Fruit fly (Drosophila melanogaster) whole organism, prepupa: ENCODE measurements around the gene CG1394.

Experiments used
- Blimp-1 ChIP-seq: fragments of 200-800 bp; sonication (Bioruptor generic); optimal IDR thresholded peaks from 3 replicates; lab custom pipeline; 2017; ENCODE audit warnings: missing biosample characterization, missing genetic modification characterization, mild to moderate bottlenecking, moderate library complexity, missing genetic modification reagents
- CG10631 ChIP-seq: fragments of 200-800 bp; sonication (Bioruptor generic); optimal IDR thresholded peaks from 2 replicates; lab custom pipeline; 2016; ENCODE audit warnings: missing biosample characterization, missing genetic modification characterization
- CG10669 ChIP-seq: fragments of 200-800 bp; sonication (Bioruptor generic); optimal IDR thresholded peaks from 3 replicates; lab custom pipeline; 2018; ENCODE audit warnings: missing biosample characterization, mild to moderate bottlenecking, missing genetic modification characterization, moderate library complexity
- CG11294 ChIP-seq: fragments of 200-800 bp; sonication (Bioruptor generic); IDR thresholded peaks from 2 replicates; pipeline ENCODE4 v1.3.6; 2022; ENCODE audit warnings: missing biosample characterization, missing genetic modification characterization
- CG11762 ChIP-seq: fragments of 200-800 bp; sonication (Bioruptor generic); optimal IDR thresholded peaks from 3 replicates; lab custom pipeline; 2016; ENCODE audit warnings: missing biosample characterization, missing genetic modification characterization; ENCODE audit not compliant: insufficient read depth
- CG11902 ChIP-seq: fragments of 200-800 bp; sonication (Bioruptor generic); optimal IDR thresholded peaks from 3 replicates; lab custom pipeline; 2016; ENCODE audit warnings: missing biosample characterization, missing genetic modification characterization
- CG15336 ChIP-seq: fragments of 200-800 bp; sonication (Bioruptor generic); IDR thresholded peaks from 2 replicates; pipeline ENCODE4 v1.3.6; 2022; ENCODE audit warnings: missing biosample characterization, missing genetic modification characterization
- CG1621 ChIP-seq: fragments of 200-800 bp; sonication (Bioruptor generic); optimal IDR thresholded peaks from 3 replicates; lab custom pipeline; 2018; ENCODE audit warnings: missing biosample characterization, mild to moderate bottlenecking, missing genetic modification characterization
- CG31627 ChIP-seq: fragments of 200-800 bp; sonication (Bioruptor generic); optimal IDR thresholded peaks from 3 replicates; lab custom pipeline; 2016; ENCODE audit warnings: missing biosample characterization, missing genetic modification characterization
- CG32006 ChIP-seq: fragments of 200-800 bp; sonication (Bioruptor generic); optimal IDR thresholded peaks from 3 replicates; lab custom pipeline; 2017; ENCODE audit warnings: missing biosample characterization, mild to moderate bottlenecking, missing genetic modification characterization
- CG34406 ChIP-seq: fragments of 200-800 bp; sonication (Bioruptor generic); optimal IDR thresholded peaks from 3 replicates; lab custom pipeline; 2016; ENCODE audit warnings: missing biosample characterization, missing genetic modification characterization
- CG3919 ChIP-seq: fragments of 200-800 bp; sonication (Bioruptor generic); optimal IDR thresholded peaks from 3 replicates; lab custom pipeline; 2016; ENCODE audit warnings: missing biosample characterization, missing genetic modification characterization
- CG4318 ChIP-seq: fragments of 200-800 bp; sonication (Bioruptor generic); optimal IDR thresholded peaks from 3 replicates; lab custom pipeline; 2017; ENCODE audit warnings: missing biosample characterization, mild to moderate bottlenecking, missing genetic modification characterization
- CG6163 ChIP-seq: fragments of 200-800 bp; sonication (Bioruptor generic); IDR thresholded peaks from 3 replicates; pipeline ENCODE4 v1.3.6; 2022; ENCODE audit warnings: missing biosample characterization, missing genetic modification characterization
- CG6276 ChIP-seq: fragments of 200-800 bp; sonication (Bioruptor generic); optimal IDR thresholded peaks from 2 replicates; lab custom pipeline; 2017; ENCODE audit warnings: missing biosample characterization, mild to moderate bottlenecking, missing genetic modification characterization
- CG6792 ChIP-seq: fragments of 200-800 bp; sonication (Bioruptor generic); optimal IDR thresholded peaks from 3 replicates; lab custom pipeline; 2016; ENCODE audit warnings: missing biosample characterization, missing genetic modification characterization
- CG6808 ChIP-seq: fragments of 200-800 bp; sonication (Bioruptor generic); optimal IDR thresholded peaks from 3 replicates; lab custom pipeline; 2017; ENCODE audit warnings: missing biosample characterization, missing genetic modification characterization, mild to moderate bottlenecking, moderate library complexity, missing genetic modification reagents
- CG6854 ChIP-seq: fragments of 200-800 bp; sonication (Bioruptor generic); optimal IDR thresholded peaks from 2 replicates; lab custom pipeline; 2017; ENCODE audit warnings: missing biosample characterization, mild to moderate bottlenecking, missing genetic modification characterization
- CG7368 ChIP-seq: fragments of 200-800 bp; sonication (Bioruptor generic); optimal IDR thresholded peaks from 3 replicates; lab custom pipeline; 2016; ENCODE audit warnings: missing biosample characterization, missing genetic modification characterization
- CG8119 ChIP-seq: fragments of 200-800 bp; sonication (Bioruptor generic); IDR thresholded peaks from 3 replicates; pipeline ENCODE4 v1.3.6; 2022; ENCODE audit warnings: missing biosample characterization, missing genetic modification characterization
- CG8319 ChIP-seq: fragments of 200-800 bp; sonication (Bioruptor generic); optimal IDR thresholded peaks from 3 replicates; lab custom pipeline; 2016; ENCODE audit warnings: missing biosample characterization, missing genetic modification characterization
- CG8632 ChIP-seq: fragments of 200-800 bp; sonication (Bioruptor generic); optimal IDR thresholded peaks from 3 replicates; lab custom pipeline; 2016; ENCODE audit warnings: missing biosample characterization, missing genetic modification characterization
- CG9139 ChIP-seq: fragments of 200-800 bp; sonication (Bioruptor generic); optimal IDR thresholded peaks from 3 replicates; lab custom pipeline; 2017; ENCODE audit warnings: missing biosample characterization, mild to moderate bottlenecking, missing genetic modification characterization
- Eip75B ChIP-seq: fragments of 200-800 bp; sonication (Bioruptor generic); optimal IDR thresholded peaks from 3 replicates; lab custom pipeline; 2016; ENCODE audit warnings: missing biosample characterization, missing genetic modification characterization
- Eip78C ChIP-seq: fragments of 200-800 bp; sonication (Bioruptor generic); peaks from one replicate; lab custom pipeline; 2016; ENCODE audit warnings: missing biosample characterization, missing genetic modification characterization
- Eip93F ChIP-seq: fragments of 200-800 bp; sonication (Bioruptor generic); optimal IDR thresholded peaks from 2 replicates; lab custom pipeline; 2016; ENCODE audit warnings: missing biosample characterization, mild to moderate bottlenecking, missing genetic modification characterization
- Ets21C ChIP-seq: fragments of 200-800 bp; sonication (Bioruptor generic); optimal IDR thresholded peaks from 3 replicates; lab custom pipeline; 2016; ENCODE audit warnings: missing biosample characterization, missing genetic modification characterization
- Ets96B ChIP-seq: fragments of 200-800 bp; optimal IDR thresholded peaks from 2 replicates; lab custom pipeline; 2019; ENCODE audit warnings: missing biosample characterization, mild to moderate bottlenecking, missing genetic modification characterization, moderate library complexity
- Gug ChIP-seq: fragments of 200-800 bp; sonication (Bioruptor generic); IDR thresholded peaks from 2 replicates; pipeline ENCODE4 v1.3.6; 2022; ENCODE audit warnings: missing biosample characterization, missing genetic modification characterization
- Hr39 ChIP-seq: fragments of 200-800 bp; sonication (Bioruptor generic); optimal IDR thresholded peaks from 2 replicates; lab custom pipeline; 2016; ENCODE audit warnings: missing biosample characterization, missing genetic modification characterization
- Lpt ChIP-seq: fragments of 200-800 bp; sonication (Bioruptor generic); optimal IDR thresholded peaks from 3 replicates; lab custom pipeline; 2016; ENCODE audit warnings: missing biosample characterization, missing genetic modification characterization
- Met ChIP-seq: fragments of 200-800 bp; sonication (Bioruptor generic); optimal IDR thresholded peaks from 3 replicates; lab custom pipeline; 2016; ENCODE audit warnings: missing biosample characterization, missing genetic modification characterization
- OdsH ChIP-seq: fragments of 200-800 bp; sonication (Bioruptor generic); optimal IDR thresholded peaks from 3 replicates; lab custom pipeline; 2016; ENCODE audit warnings: missing biosample characterization, missing genetic modification characterization
- Smox ChIP-seq: fragments of 200-800 bp; sonication (Bioruptor generic); optimal IDR thresholded peaks from 3 replicates; lab custom pipeline; 2016; ENCODE audit warnings: missing biosample characterization, missing genetic modification characterization
- Sox102F ChIP-seq: fragments of 200-800 bp; sonication (Bioruptor generic); optimal IDR thresholded peaks from 2 replicates; lab custom pipeline; 2016; ENCODE audit warnings: missing biosample characterization, mild to moderate bottlenecking, missing genetic modification characterization
- Sox14 ChIP-seq: fragments of 200-800 bp; sonication (Bioruptor generic); optimal IDR thresholded peaks from 3 replicates; lab custom pipeline; 2016; ENCODE audit warnings: missing biosample characterization, missing genetic modification characterization
- Sox15 ChIP-seq: fragments of 200-800 bp; sonication (Bioruptor generic); optimal IDR thresholded peaks from 3 replicates; lab custom pipeline; 2016; ENCODE audit warnings: missing biosample characterization, missing genetic modification characterization
- achi ChIP-seq: fragments of 200-800 bp; sonication (Bioruptor generic); optimal IDR thresholded peaks from 3 replicates; lab custom pipeline; 2016; ENCODE audit warnings: missing biosample characterization, missing genetic modification characterization
- cyc ChIP-seq: fragments of 200-800 bp; sonication (Bioruptor generic); optimal IDR thresholded peaks from 3 replicates; lab custom pipeline; 2016; ENCODE audit warnings: missing biosample characterization, missing genetic modification characterization
- dac ChIP-seq: fragments of 200-800 bp; sonication (Bioruptor generic); optimal IDR thresholded peaks from 2 replicates; lab custom pipeline; 2017; ENCODE audit warnings: missing biosample characterization, mild to moderate bottlenecking, missing genetic modification characterization
- dsx ChIP-seq: fragments of 200-800 bp; optimal IDR thresholded peaks from 3 replicates; lab custom pipeline; 2019; ENCODE audit warnings: missing biosample characterization, mild to moderate bottlenecking, missing genetic modification characterization, moderate library complexity; ENCODE audit not compliant: poor library complexity, severe bottlenecking
- eg ChIP-seq: fragments of 200-800 bp; sonication (Bioruptor generic); IDR thresholded peaks from 3 replicates; pipeline ENCODE4 v1.3.6; 2022; ENCODE audit warnings: missing biosample characterization, missing genetic modification characterization
- esn ChIP-seq: fragments of 200-800 bp; sonication (Bioruptor generic); optimal IDR thresholded peaks from 2 replicates; lab custom pipeline; 2016; ENCODE audit warnings: missing biosample characterization, mild to moderate bottlenecking, missing genetic modification characterization, moderate library complexity
- fd59A ChIP-seq: fragments of 200-800 bp; sonication (Bioruptor generic); optimal IDR thresholded peaks from 2 replicates; lab custom pipeline; 2017; ENCODE audit warnings: missing biosample characterization, mild to moderate bottlenecking, missing genetic modification characterization, missing genetic modification reagents
- fd85E ChIP-seq: fragments of 200-800 bp; sonication (Bioruptor generic); optimal IDR thresholded peaks from 3 replicates; lab custom pipeline; 2016; ENCODE audit warnings: missing biosample characterization, missing genetic modification characterization
- lz ChIP-seq: fragments of 200-800 bp; sonication (Bioruptor generic); optimal IDR thresholded peaks from 3 replicates; lab custom pipeline; 2016; ENCODE audit warnings: missing biosample characterization, missing genetic modification characterization
- net ChIP-seq: fragments of 200-800 bp; sonication (Bioruptor generic); optimal IDR thresholded peaks from 3 replicates; lab custom pipeline; 2016; ENCODE audit warnings: missing biosample characterization, missing genetic modification characterization
- salr ChIP-seq, 2 experiments: fragments of 200-800 bp; sonication (Bioruptor generic); optimal IDR thresholded peaks; 3 replicates each; lab custom pipeline; 2016 to 2018; ENCODE audit warnings: missing biosample characterization in 2 of 2, missing genetic modification characterization in 2 of 2, mild to moderate bottlenecking in 1 of 2
- ss ChIP-seq, 2 experiments: fragments of 200-800 bp; sonication (Bioruptor generic); optimal IDR thresholded peaks; 2 replicates in 1 of 2; 3 replicates in 1 of 2; lab custom pipeline; 2017 to 2018; ENCODE audit warnings: mild to moderate bottlenecking in 2 of 2, missing biosample characterization in 2 of 2, missing genetic modification characterization in 2 of 2, moderate library complexity in 1 of 2
- svp ChIP-seq: fragments of 200-800 bp; sonication (Bioruptor generic); peaks from one replicate; lab custom pipeline; 2016; ENCODE audit warnings: missing biosample characterization, missing genetic modification characterization
- topi ChIP-seq: fragments of 200-800 bp; sonication (Bioruptor generic); optimal IDR thresholded peaks from 3 replicates; lab custom pipeline; 2016; ENCODE audit warnings: missing biosample characterization, missing genetic modification characterization
- vri ChIP-seq: fragments of 200-800 bp; sonication (Bioruptor generic); optimal IDR thresholded peaks from 3 replicates; lab custom pipeline; 2016; ENCODE audit warnings: missing biosample characterization, mild to moderate bottlenecking, missing genetic modification characterization

CG1394 gene

dm6 chrX:11146598-11147176 lies 23.8 kb downstream of the CG1394 start:
- TF ChIP-seq Eip75B (GFP tag; lab: Kevin White, UChicago) (peak; percentile 1), Hr39 (GFP tag; lab: Kevin White, UChicago) (peak; percentile 20), CG7368 (GFP tag; lab: Kevin White, UChicago) (peak; percentile 30), CG8319 (GFP tag; lab: Kevin White, UChicago) (no peak), CG15336 (GFP tag; lab: Robert Waterston, UW) (0 out of 2 replicates have a peak, but pooled peaks have one; percentile 14), OdsH (GFP tag; lab: Kevin White, UChicago) (peak; percentile 7), CG11762 (no peak), CG10669 (peak; percentile 44), Sox14 (GFP tag; lab: Kevin White, UChicago) (peak; percentile 7), fd85E (no peak), Blimp-1 (GFP tag; lab: Kevin White, UChicago) (no peak), Sox15 (GFP tag; lab: Kevin White, UChicago) (no peak), Eip78C (GFP tag; lab: Kevin White, UChicago) (peak; percentile 62), net (GFP tag; lab: Kevin White, UChicago) (no peak), CG6792 (GFP tag; lab: Kevin White, UChicago) (no peak), Smox (GFP tag; lab: Kevin White, UChicago) (peak; percentile 8), CG8119 (peak; percentile 33; the same call in 1 of the 3 replicates), CG10631 (no peak), esn (GFP tag; lab: Kevin White, UChicago) (peak; percentile 27), Lpt (GFP tag; lab: Kevin White, UChicago) (no peak), cyc (GFP tag; lab: Kevin White, UChicago) (peak; percentile 1), dac (GFP tag; lab: Kevin White, UChicago) (no peak), CG31627 (GFP tag; lab: Kevin White, UChicago) (peak; percentile 30), CG11902 (GFP tag; lab: Kevin White, UChicago) (no peak), achi (GFP tag; lab: Kevin White, UChicago) (peak; percentile 14), salr (GFP tag; optimal IDR thresholded peaks at IDR 0.05; lab: Kevin White, UChicago) (no peak), CG32006 (GFP tag; lab: Kevin White, UChicago) (peak; percentile 30), CG1621 (tag; lab: Kevin White, UChicago) (no peak), CG6163 (GFP tag; lab: Robert Waterston, UW) (peak; percentile 77), dsx (GFP tag; lab: Kevin White, UChicago) (peak; percentile 44), lz (GFP tag; lab: Kevin White, UChicago) (peak; percentile 15), CG11294 (GFP tag; lab: Robert Waterston, UW) (no peak), topi (GFP tag; lab: Kevin White, UChicago) (peak; percentile 51), vri (no peak), Sox102F (GFP tag; lab: Kevin White, UChicago) (peak; percentile 20), CG6276 (GFP tag; lab: Kevin White, UChicago) (no peak), CG4318 (no peak), Ets21C (no peak), CG6808 (GFP tag; lab: Kevin White, UChicago) (no peak), Eip93F (GFP tag; lab: Kevin White, UChicago) (no peak), eg (peak; percentile 76), Gug (GFP tag; lab: Robert Waterston, UW) (0 out of 2 replicates have a peak, but pooled peaks have one; percentile 9), Met (GFP tag; lab: Kevin White, UChicago) (peak; percentile 16), CG3919 (GFP tag; lab: Kevin White, UChicago) (peak; percentile 37), Ets96B (peak; percentile 38), CG9139 (GFP tag; lab: Kevin White, UChicago) (no peak), CG34406 (GFP tag; lab: Kevin White, UChicago) (peak; percentile 6), CG8632 (no peak), ss (GFP tag; optimal IDR thresholded peaks at IDR 0.05; lab: Kevin White, UChicago) (peak in 1 of 2 experiments; percentile 61), CG6854 (no peak), fd59A (GFP tag; lab: Kevin White, UChicago) (no peak), svp (GFP tag; lab: Kevin White, UChicago) (peak; percentile 76)
